Worm (Caenorhabditis elegans) whole organism, young adult: ENCODE results near the gene Y49F6B.12.
A peak's percentile ranks its signal among the peaks of the same experiment; 100 is the strongest.
"Not testable (repeated sequence)": the region's sequence is repeated elsewhere in the genome, so short reads cannot be mapped to it uniquely, and the experiment has no call there.

Source experiments
- B0019.2 ChIP-seq: fragments of 200-800 bp; sonication (Bioruptor generic); conservative IDR thresholded peaks from 2 replicates; pipeline ENCODE4 v1.3.6; 2022; ENCODE audit warnings: missing genetic modification reagents, missing genetic modification characterization, missing compliant biosample characterization
- C17E4.6 ChIP-seq: fragments of 200-800 bp; sonication (Bioruptor generic); IDR thresholded peaks from 2 replicates; pipeline ENCODE4 v1.3.6; 2022; ENCODE audit warnings: missing genetic modification reagents, missing genetic modification characterization, missing compliant biosample characterization
- D2030.7 ChIP-seq: fragments of 200-800 bp; sonication (Bioruptor generic); IDR thresholded peaks from 2 replicates; pipeline ENCODE4 v1.3.6; 2022; ENCODE audit warnings: missing genetic modification reagents, missing genetic modification characterization, missing compliant biosample characterization
- F33H1.4 ChIP-seq: fragments of 200-800 bp; sonication (Bioruptor generic); IDR thresholded peaks from 2 replicates; pipeline ENCODE4 v1.3.6; 2022; ENCODE audit warnings: missing genetic modification reagents, missing genetic modification characterization, missing compliant biosample characterization
- F39B2.1 ChIP-seq: fragments of 200-800 bp; sonication (Bioruptor generic); IDR thresholded peaks from 2 replicates; pipeline ENCODE4 v1.3.6; 2022; ENCODE audit warnings: missing genetic modification reagents, missing genetic modification characterization, missing compliant biosample characterization
- F52B5.7 ChIP-seq: sonication (generic microtip); optimal IDR thresholded peaks from 2 replicates; lab custom pipeline; 2016; ENCODE audit warnings: mild to moderate bottlenecking, missing genetic modification characterization, missing compliant biosample characterization
- T26A5.8 ChIP-seq: sonication (generic microtip); optimal IDR thresholded peaks from 2 replicates; lab custom pipeline; 2016; ENCODE audit warnings: missing genetic modification characterization, missing compliant biosample characterization
- athp-1 ChIP-seq: sonication (generic microtip); optimal IDR thresholded peaks from 2 replicates; lab custom pipeline; 2017; ENCODE audit warnings: mild to moderate bottlenecking, missing genetic modification characterization, missing compliant biosample characterization
- attf-5 ChIP-seq: fragments of 200-800 bp; sonication (Bioruptor generic); optimal IDR thresholded peaks from 2 replicates; lab custom pipeline; 2018; ENCODE audit warnings: mild to moderate bottlenecking, missing genetic modification characterization, missing compliant biosample characterization
- bed-1 ChIP-seq: fragments of 200-800 bp; sonication (Bioruptor generic); IDR thresholded peaks from 2 replicates; pipeline ENCODE4 v1.3.6; 2022; ENCODE audit warnings: missing genetic modification reagents, missing genetic modification characterization, missing compliant biosample characterization
- cebp-1 ChIP-seq, 2 experiments: fragments of 200-800 bp in 1 of 2; sonication (Bioruptor generic) in 1 of 2; sonication (generic microtip) in 1 of 2; IDR thresholded peaks in 1 of 2; optimal IDR thresholded peaks in 1 of 2; 2 replicates each; pipeline versions ENCODE4 v1.3.6 to Lab custom; 2017 to 2022; ENCODE audit warnings: missing compliant biosample characterization in 2 of 2, missing genetic modification characterization in 2 of 2, mild to moderate bottlenecking in 1 of 2, missing genetic modification reagents in 1 of 2, moderate library complexity in 1 of 2
- ceh-79 ChIP-seq: sonication (generic microtip); optimal IDR thresholded peaks from 2 replicates; lab custom pipeline; 2017; ENCODE audit warnings: mild to moderate bottlenecking, missing genetic modification characterization, missing compliant biosample characterization
- die-1 ChIP-seq: sonication (generic microtip); optimal IDR thresholded peaks from 2 replicates; lab custom pipeline; 2016; ENCODE audit warnings: missing genotype, mild to moderate bottlenecking, missing genetic modification characterization, missing compliant biosample characterization
- egrh-3 ChIP-seq: fragments of 200-800 bp; sonication (Bioruptor generic); IDR thresholded peaks from 2 replicates; pipeline ENCODE4 v1.3.6; 2022; ENCODE audit warnings: missing genetic modification reagents, missing genetic modification characterization, missing compliant biosample characterization
- hsf-1 ChIP-seq: fragments of 200-800 bp; sonication (Bioruptor generic); IDR thresholded peaks from 2 replicates; pipeline ENCODE4 v1.3.6; 2022; ENCODE audit warnings: missing genetic modification reagents, missing genetic modification characterization, missing compliant biosample characterization
- lsl-1 ChIP-seq: fragments of 200-800 bp; sonication (Bioruptor generic); optimal IDR thresholded peaks from 2 replicates; lab custom pipeline; 2018; ENCODE audit warnings: mild to moderate bottlenecking, missing genetic modification characterization, moderate library complexity, missing compliant biosample characterization
- madf-6 ChIP-seq: fragments of 200-800 bp; sonication (Bioruptor generic); IDR thresholded peaks from 2 replicates; pipeline ENCODE4 v1.3.6; 2022; ENCODE audit warnings: missing genetic modification reagents, missing genetic modification characterization, missing compliant biosample characterization
- mel-28 ChIP-seq: sonication (generic microtip); optimal IDR thresholded peaks from 2 replicates; lab custom pipeline; 2016; ENCODE audit warnings: borderline replicate concordance, mild to moderate bottlenecking, missing genetic modification characterization, missing compliant biosample characterization
- pbrm-1 ChIP-seq: fragments of 200-800 bp; sonication (Bioruptor generic); IDR thresholded peaks from 2 replicates; pipeline ENCODE4 v1.3.6; 2022; ENCODE audit warnings: missing genetic modification reagents, missing genetic modification characterization, missing compliant biosample characterization
- rec-8 ChIP-seq, 2 experiments: sonication (generic microtip); optimal IDR thresholded peaks; 2 replicates each; lab custom pipeline; 2016; ENCODE audit warnings: mild to moderate bottlenecking in 2 of 2, missing genetic modification characterization in 2 of 2, missing genetic modification reagents in 2 of 2, missing genotype in 2 of 2, missing biosample characterization in 1 of 2, missing compliant biosample characterization in 1 of 2, moderate library complexity in 1 of 2
- sea-2 ChIP-seq: fragments of 200-800 bp; sonication (Bioruptor generic); IDR thresholded peaks from 2 replicates; pipeline ENCODE4 v1.3.6; 2022; ENCODE audit warnings: missing genetic modification characterization, missing compliant biosample characterization
- snpc-3.4 ChIP-seq: sonication (generic microtip); optimal IDR thresholded peaks from 2 replicates; lab custom pipeline; 2017; ENCODE audit warnings: missing genetic modification characterization, mild to moderate bottlenecking, missing compliant biosample characterization, antibody characterized with exemption, moderate library complexity, missing genotype, missing genetic modification reagents
- tlf-1 ChIP-seq: fragments of 200-800 bp; sonication (Bioruptor generic); optimal IDR thresholded peaks from 2 replicates; lab custom pipeline; 2018; ENCODE audit warnings: mild to moderate bottlenecking, missing genetic modification characterization, missing compliant biosample characterization
- xnd-1 ChIP-seq: sonication (generic microtip); optimal IDR thresholded peaks from 2 replicates; lab custom pipeline; 2016; ENCODE audit warnings: missing genotype, missing genetic modification reagents, missing genetic modification characterization, missing compliant biosample characterization
- zfh-2 ChIP-seq: fragments of 200-800 bp; sonication (Bioruptor generic); conservative IDR thresholded peaks from 2 replicates; pipeline ENCODE4 v1.3.6; 2022; ENCODE audit warnings: missing genetic modification reagents, missing genetic modification characterization, missing compliant biosample characterization
- zim-3 ChIP-seq: sonication (generic microtip); optimal IDR thresholded peaks from 2 replicates; lab custom pipeline; 2017; ENCODE audit warnings: mild to moderate bottlenecking, missing genetic modification characterization, moderate library complexity, missing compliant biosample characterization
- ztf-22 ChIP-seq: fragments of 200-800 bp; sonication (Bioruptor generic); optimal IDR thresholded peaks from 2 replicates; lab custom pipeline; 2018; ENCODE audit warnings: mild to moderate bottlenecking, missing genetic modification characterization, moderate library complexity, missing compliant biosample characterization
- ztf-3 ChIP-seq: fragments of 200-800 bp; sonication (Bioruptor generic); optimal IDR thresholded peaks from 2 replicates; lab custom pipeline; 2018; ENCODE audit warnings: mild to moderate bottlenecking, missing genetic modification characterization, missing compliant biosample characterization

Gene Y49F6B.12

DNA sequence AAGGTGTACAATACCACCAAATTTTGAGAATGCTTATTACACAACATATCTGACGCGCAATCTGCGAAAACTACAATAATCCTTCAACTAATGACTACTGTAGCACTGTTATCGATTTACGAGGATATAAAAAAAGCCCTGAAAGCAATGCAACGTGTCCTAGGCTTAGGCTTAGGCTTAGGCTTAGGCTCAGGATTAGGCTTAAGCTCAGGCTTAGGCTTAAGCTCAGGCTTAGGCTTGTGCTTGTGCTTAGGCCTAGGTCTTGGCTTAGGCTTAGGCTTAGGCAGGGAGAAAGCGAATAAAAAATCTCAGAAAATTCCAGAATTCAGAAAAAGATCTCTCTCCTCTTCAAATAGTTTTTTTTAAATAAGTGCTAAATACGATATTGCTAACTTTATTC lies 13.0 kb downstream of the Y49F6B.12 start:
- TF ChIP-seq bed-1 (GFP tag; lab: Robert Waterston, UW) (no peak), tlf-1 (no peak), ztf-22 (no peak), lsl-1 (GFP tag; lab: Kevin White, UChicago) (no peak)
- TF ChIP-seq, all 124 proteins: peak for 0

DNA sequence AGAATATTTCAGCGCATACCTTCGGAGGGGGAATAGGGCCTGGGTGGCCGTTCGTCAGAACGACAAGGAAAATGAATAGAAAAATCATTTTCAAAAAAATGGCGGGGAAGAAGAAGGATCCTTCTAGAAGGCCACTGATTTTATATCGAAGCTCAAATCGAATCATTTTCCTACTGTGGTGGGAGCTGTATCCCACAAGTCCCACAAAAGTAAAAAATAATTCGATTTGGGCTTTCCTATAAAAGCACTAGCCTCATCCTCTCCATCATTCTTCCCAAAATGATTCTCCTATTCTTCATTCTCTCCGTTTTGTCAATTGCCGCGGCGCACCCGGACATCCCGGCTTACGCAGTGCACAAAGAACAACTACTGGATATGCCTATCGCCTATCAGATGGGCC lies 14.0 kb downstream of the Y49F6B.12 start, which contains the start of the genes C16C8.26 and C16C8.19:
C16C8.26 (minus strand) TSS at position 101 of the 400 bp plus-strand sequence.
C16C8.19 (plus strand) TSS at position 279 of the 400 bp plus-strand sequence.
- TF ChIP-seq sea-2, result no peak
- no peak for TF ChIP-seq die-1 (tag; lab: Kevin White, UChicago)
- TF ChIP-seq T26A5.8 (tag; lab: Kevin White, UChicago), result no peak
- no peak for TF ChIP-seq B0019.2 (GFP tag; lab: Robert Waterston, UW)
- TF ChIP-seq rec-8 (tag; optimal IDR thresholded peaks at IDR 0.05; lab: Kevin White, UChicago), result no peak

DNA sequence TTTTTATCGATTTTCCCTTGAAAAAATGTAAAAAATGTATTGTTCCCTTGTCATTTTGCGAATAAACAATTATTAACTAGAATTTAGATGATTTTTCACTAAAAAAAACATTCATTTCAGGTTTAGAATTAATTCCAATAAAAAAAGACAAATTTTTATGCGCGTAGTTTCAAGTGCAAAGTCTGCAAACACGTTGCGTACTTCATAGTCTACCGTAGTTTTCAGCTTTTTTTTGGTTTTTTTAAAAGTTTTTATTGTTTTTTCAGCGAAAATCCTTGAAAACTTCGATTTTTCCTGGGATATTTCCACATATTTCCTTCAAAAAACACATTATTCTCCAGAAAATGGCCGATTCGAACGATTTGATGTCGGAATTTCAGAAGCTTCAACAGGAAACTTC lies 18.7 kb downstream of the Y49F6B.12 start, which contains the start of gene C16C8.11:
C16C8.11 (plus strand) TSS at position 188 of the 400 bp plus-strand sequence.
- peak; percentile 7 for TF ChIP-seq xnd-1
- TF ChIP-seq hsf-1, result no peak
- TF ChIP-seq F33H1.4 (GFP tag; lab: Robert Waterston, UW), result 0 out of 2 replicates have a peak, but pooled peaks have one; percentile 25
- peak; percentile 80 for TF ChIP-seq lsl-1 (GFP tag; lab: Kevin White, UChicago)
- no peak for TF ChIP-seq attf-5 (GFP tag; lab: Kevin White, UChicago)
- TF ChIP-seq ztf-3, result no peak
- no peak for TF ChIP-seq zim-3 (tag; lab: Kevin White, UChicago)
- TF ChIP-seq athp-1, result peak; percentile 20
- peak; percentile 51; the same call in 1 of the 2 replicates for TF ChIP-seq madf-6 (GFP tag; lab: Robert Waterston, UW)
- TF ChIP-seq cebp-1 (GFP tag; IDR thresholded peaks at IDR 0.05; lab: Robert Waterston, UW), result no peak
- TF ChIP-seq cebp-1 (tag; optimal IDR thresholded peaks at IDR 0.05; lab: Kevin White, UChicago), result no peak
- TF ChIP-seq mel-28 (tag; lab: Kevin White, UChicago), result no peak
- no peak for TF ChIP-seq egrh-3 (GFP tag; lab: Robert Waterston, UW)
- no peak for TF ChIP-seq ceh-79 (tag; lab: Kevin White, UChicago)
- TF ChIP-seq F39B2.1 (GFP tag; lab: Robert Waterston, UW), result no peak
- TF ChIP-seq zfh-2, result no peak
- TF ChIP-seq, all 124 proteins: peak for 5

DNA sequence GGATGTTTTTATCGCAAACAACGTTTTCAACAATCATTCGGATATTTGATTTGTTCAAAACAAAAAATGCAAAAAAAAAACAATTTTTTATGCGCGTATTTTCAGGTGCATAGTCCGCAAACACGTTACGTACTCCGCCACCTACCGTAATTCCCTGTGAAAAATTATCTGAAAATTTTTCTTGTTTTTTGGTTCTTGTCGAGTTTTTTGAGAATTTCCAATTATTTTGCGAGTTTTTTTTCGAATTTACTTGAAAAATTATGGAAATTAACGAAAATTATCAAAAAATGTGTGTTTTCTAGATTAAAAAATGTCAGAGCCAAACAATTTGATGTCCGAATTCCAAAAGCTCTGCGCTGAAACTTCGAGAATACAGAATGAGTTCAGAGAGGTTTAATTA lies 19.8 kb downstream of the Y49F6B.12 start, which contains the start of gene C16C8.12:
C16C8.12 (plus strand) TSS at position 301 of the 400 bp plus-strand sequence.
- TF ChIP-seq snpc-3.4 (tag; lab: Kevin White, UChicago) (no peak), C17E4.6 (GFP tag; lab: Robert Waterston, UW) (no peak), tlf-1 (no peak), lsl-1 (GFP tag; lab: Kevin White, UChicago) (peak; percentile 72), ztf-22 (no peak), D2030.7 (GFP tag; lab: Robert Waterston, UW) (peak; percentile 18; the same call in 1 of the 2 replicates)

DNA sequence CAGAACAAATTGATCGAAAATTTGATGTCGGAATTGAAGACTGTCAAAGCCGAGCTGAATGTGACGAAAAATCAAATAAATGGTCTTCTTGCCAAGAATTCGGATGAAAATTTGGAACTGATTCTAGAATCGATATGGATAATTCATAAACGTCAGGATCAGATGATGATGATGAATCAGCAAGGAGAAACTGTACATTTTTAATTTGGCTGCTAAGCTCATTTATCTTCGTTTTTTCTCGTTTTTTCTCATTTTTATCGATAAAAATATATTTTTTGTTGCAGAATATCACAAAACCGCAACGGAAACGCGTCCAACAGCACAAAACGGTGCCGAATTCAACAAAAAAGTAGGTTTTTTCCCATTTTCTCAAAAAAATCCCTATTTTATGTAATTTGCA lies 22.7 kb downstream of the Y49F6B.12 start, which contains the start of gene C16C8.14:
C16C8.14 (plus strand) TSS at position 301 of the 400 bp plus-strand sequence.
- not testable (repeated sequence) for TF ChIP-seq madf-6 (GFP tag; lab: Robert Waterston, UW); xnd-1; pbrm-1

DNA sequence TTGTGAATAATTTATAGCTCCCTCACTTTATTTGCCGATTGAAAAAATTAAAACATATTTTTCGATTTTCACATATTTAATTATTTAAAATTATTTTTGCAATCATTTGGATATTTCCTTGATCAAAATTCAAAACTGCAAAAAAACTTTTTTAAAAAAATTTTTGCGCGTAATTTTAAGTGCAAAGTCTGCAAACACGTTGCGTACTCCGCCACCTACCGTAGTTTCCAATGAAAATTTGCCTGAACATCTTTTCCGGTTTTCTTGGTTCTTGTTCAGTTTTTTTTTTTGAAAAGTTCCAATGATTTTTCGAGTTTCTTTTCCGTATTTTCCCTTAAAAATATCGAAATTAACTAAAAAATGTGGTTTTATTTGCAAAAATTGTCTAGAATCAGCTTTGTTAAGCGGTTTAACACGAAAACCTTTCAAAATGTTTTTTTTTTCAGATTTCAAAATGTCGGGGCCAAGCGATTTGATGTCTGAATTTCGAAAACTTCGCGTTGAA lies 23.4 kb downstream of the Y49F6B.12 start, which contains the start of gene C16C8.25:
C16C8.25 (plus strand) TSS at position 455 of the 505 bp plus-strand sequence.
- TF ChIP-seq lsl-1 (GFP tag; lab: Kevin White, UChicago) (peak; percentile 72), athp-1 (no peak), D2030.7 (GFP tag; lab: Robert Waterston, UW) (0 out of 2 replicates have a peak, but pooled peaks have one; percentile 33), madf-6 (GFP tag; lab: Robert Waterston, UW) (peak; percentile 60; the same call in 1 of the 2 replicates), F52B5.7 (tag; lab: Kevin White, UChicago) (no peak)
